Worm (Caenorhabditis elegans) whole organism, early embryonic: Measurements from ENCODE around the gene F15D4.5.

Experiments used
- F13C5.2 ChIP-seq: sonication (generic microtip); optimal IDR thresholded peaks from 2 replicates; lab custom pipeline; 2017; ENCODE audit warnings: mild to moderate bottlenecking, missing genetic modification characterization, inconsistent platforms, missing compliant biosample characterization
- aly-1 ChIP-seq: sonication (generic microtip); optimal IDR thresholded peaks from 2 replicates; lab custom pipeline; 2016; ENCODE audit warnings: missing genetic modification characterization, missing compliant biosample characterization
- ama-1 ChIP-seq: fragments of 150-350 bp; optimal IDR thresholded peaks from 2 replicates; lab custom pipeline; 2014
- ets-7 ChIP-seq: sonication (generic microtip); optimal IDR thresholded peaks from 2 replicates; lab custom pipeline; 2016; ENCODE audit warnings: missing genotype, missing genetic modification characterization, missing compliant biosample characterization
- pes-1 ChIP-seq: fragments of 200-800 bp; sonication (Bioruptor generic); IDR thresholded peaks from 2 replicates; pipeline ENCODE4 v1.3.6; 2022; ENCODE audit warnings: missing genetic modification reagents, missing genetic modification characterization, missing compliant biosample characterization
- sea-1 ChIP-seq: fragments of 200-800 bp; sonication (Bioruptor generic); conservative IDR thresholded peaks from 2 replicates; pipeline ENCODE4 v1.3.6; 2022; ENCODE audit warnings: missing genetic modification characterization, missing compliant biosample characterization
- tra-4 ChIP-seq: sonication (generic microtip); optimal IDR thresholded peaks from 2 replicates; lab custom pipeline; 2017; ENCODE audit warnings: missing genetic modification characterization, missing compliant biosample characterization

DNA sequence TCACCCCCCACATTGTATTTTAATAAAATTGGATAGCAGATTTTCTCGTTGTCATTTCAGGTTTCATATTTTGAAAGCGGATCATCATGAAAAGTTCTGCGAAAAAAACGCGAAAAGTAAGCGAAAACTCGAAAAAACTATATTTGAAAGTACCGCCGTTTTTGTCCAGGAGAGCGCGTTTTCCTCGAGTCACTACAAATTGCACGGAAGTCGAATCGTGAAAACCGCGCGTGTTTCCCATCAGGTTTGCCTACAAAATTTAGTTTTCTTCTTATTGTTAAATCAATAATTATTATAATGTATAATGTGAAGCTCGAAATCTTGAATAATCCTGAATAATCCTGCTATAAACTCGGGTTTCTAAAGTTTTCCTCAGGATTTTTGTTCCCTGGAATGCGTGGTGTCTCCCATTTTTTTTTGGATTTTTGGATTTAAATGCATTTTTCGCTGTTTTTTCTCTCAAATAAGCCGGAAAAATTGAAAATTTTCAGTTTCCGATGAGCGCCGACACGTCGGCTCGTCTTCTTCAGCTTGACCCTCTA is 45.4 kb upstream of the F15D4.5 start, which contains the start of gene btf-1:
- TF ChIP-seq ama-1 (peak; percentile 23), sea-1 (GFP tag; lab: Robert Waterston, UW) (no peak), tra-4 (peak; percentile 32), F13C5.2 (peak; percentile 73), pes-1 (peak; percentile 41; the same call in 1 of the 2 replicates), ets-7 (no peak), aly-1 (tag; lab: Kevin White, UChicago) (no peak)
